Fruit fly (Drosophila melanogaster) whole organism, prepupa: ENCODE measurements around the gene Task7.

Experiments used
- CG10631 ChIP-seq: fragments of 200-800 bp; sonication (Bioruptor generic); optimal IDR thresholded peaks from 2 replicates; lab custom pipeline; 2016; ENCODE audit warnings: missing biosample characterization, missing genetic modification characterization
- CG10669 ChIP-seq: fragments of 200-800 bp; sonication (Bioruptor generic); optimal IDR thresholded peaks from 3 replicates; lab custom pipeline; 2018; ENCODE audit warnings: missing biosample characterization, mild to moderate bottlenecking, missing genetic modification characterization, moderate library complexity
- CG11294 ChIP-seq: fragments of 200-800 bp; sonication (Bioruptor generic); IDR thresholded peaks from 2 replicates; pipeline ENCODE4 v1.3.6; 2022; ENCODE audit warnings: missing biosample characterization, missing genetic modification characterization
- CG11902 ChIP-seq: fragments of 200-800 bp; sonication (Bioruptor generic); optimal IDR thresholded peaks from 3 replicates; lab custom pipeline; 2016; ENCODE audit warnings: missing biosample characterization, missing genetic modification characterization
- CG15336 ChIP-seq: fragments of 200-800 bp; sonication (Bioruptor generic); IDR thresholded peaks from 2 replicates; pipeline ENCODE4 v1.3.6; 2022; ENCODE audit warnings: missing biosample characterization, missing genetic modification characterization
- CG3032 ChIP-seq: fragments of 200-800 bp; optimal IDR thresholded peaks from 2 replicates; lab custom pipeline; 2019; ENCODE audit warnings: missing biosample characterization, mild to moderate bottlenecking, missing genetic modification characterization, moderate library complexity
- CG34406 ChIP-seq: fragments of 200-800 bp; sonication (Bioruptor generic); optimal IDR thresholded peaks from 3 replicates; lab custom pipeline; 2016; ENCODE audit warnings: missing biosample characterization, missing genetic modification characterization
- CG6163 ChIP-seq: fragments of 200-800 bp; sonication (Bioruptor generic); IDR thresholded peaks from 3 replicates; pipeline ENCODE4 v1.3.6; 2022; ENCODE audit warnings: missing biosample characterization, missing genetic modification characterization
- CG6854 ChIP-seq: fragments of 200-800 bp; sonication (Bioruptor generic); optimal IDR thresholded peaks from 2 replicates; lab custom pipeline; 2017; ENCODE audit warnings: missing biosample characterization, mild to moderate bottlenecking, missing genetic modification characterization
- CG7368 ChIP-seq: fragments of 200-800 bp; sonication (Bioruptor generic); optimal IDR thresholded peaks from 3 replicates; lab custom pipeline; 2016; ENCODE audit warnings: missing biosample characterization, missing genetic modification characterization
- CG8119 ChIP-seq: fragments of 200-800 bp; sonication (Bioruptor generic); IDR thresholded peaks from 3 replicates; pipeline ENCODE4 v1.3.6; 2022; ENCODE audit warnings: missing biosample characterization, missing genetic modification characterization
- CG9139 ChIP-seq: fragments of 200-800 bp; sonication (Bioruptor generic); optimal IDR thresholded peaks from 3 replicates; lab custom pipeline; 2017; ENCODE audit warnings: missing biosample characterization, mild to moderate bottlenecking, missing genetic modification characterization
- Eip75B ChIP-seq: fragments of 200-800 bp; sonication (Bioruptor generic); optimal IDR thresholded peaks from 3 replicates; lab custom pipeline; 2016; ENCODE audit warnings: missing biosample characterization, missing genetic modification characterization
- Eip93F ChIP-seq: fragments of 200-800 bp; sonication (Bioruptor generic); optimal IDR thresholded peaks from 2 replicates; lab custom pipeline; 2016; ENCODE audit warnings: missing biosample characterization, mild to moderate bottlenecking, missing genetic modification characterization
- Ets21C ChIP-seq: fragments of 200-800 bp; sonication (Bioruptor generic); optimal IDR thresholded peaks from 3 replicates; lab custom pipeline; 2016; ENCODE audit warnings: missing biosample characterization, missing genetic modification characterization
- Ets96B ChIP-seq: fragments of 200-800 bp; optimal IDR thresholded peaks from 2 replicates; lab custom pipeline; 2019; ENCODE audit warnings: missing biosample characterization, mild to moderate bottlenecking, missing genetic modification characterization, moderate library complexity
- Gug ChIP-seq: fragments of 200-800 bp; sonication (Bioruptor generic); IDR thresholded peaks from 2 replicates; pipeline ENCODE4 v1.3.6; 2022; ENCODE audit warnings: missing biosample characterization, missing genetic modification characterization
- Hr38 ChIP-seq: sonication (Bioruptor generic); optimal IDR thresholded peaks from 2 replicates; lab custom pipeline; 2016; ENCODE audit warnings: missing biosample characterization, missing genetic modification characterization
- Hr39 ChIP-seq: fragments of 200-800 bp; sonication (Bioruptor generic); optimal IDR thresholded peaks from 2 replicates; lab custom pipeline; 2016; ENCODE audit warnings: missing biosample characterization, missing genetic modification characterization
- Hr4 ChIP-seq: fragments of 200-800 bp; sonication (Bioruptor generic); optimal IDR thresholded peaks from 3 replicates; lab custom pipeline; 2016; ENCODE audit warnings: missing biosample characterization, missing genetic modification characterization
- Lpt ChIP-seq: fragments of 200-800 bp; sonication (Bioruptor generic); optimal IDR thresholded peaks from 3 replicates; lab custom pipeline; 2016; ENCODE audit warnings: missing biosample characterization, missing genetic modification characterization
- OdsH ChIP-seq: fragments of 200-800 bp; sonication (Bioruptor generic); optimal IDR thresholded peaks from 3 replicates; lab custom pipeline; 2016; ENCODE audit warnings: missing biosample characterization, missing genetic modification characterization
- Sox102F ChIP-seq: fragments of 200-800 bp; sonication (Bioruptor generic); optimal IDR thresholded peaks from 2 replicates; lab custom pipeline; 2016; ENCODE audit warnings: missing biosample characterization, mild to moderate bottlenecking, missing genetic modification characterization
- Sox14 ChIP-seq: fragments of 200-800 bp; sonication (Bioruptor generic); optimal IDR thresholded peaks from 3 replicates; lab custom pipeline; 2016; ENCODE audit warnings: missing biosample characterization, missing genetic modification characterization
- cyc ChIP-seq: fragments of 200-800 bp; sonication (Bioruptor generic); optimal IDR thresholded peaks from 3 replicates; lab custom pipeline; 2016; ENCODE audit warnings: missing biosample characterization, missing genetic modification characterization
- dac ChIP-seq: fragments of 200-800 bp; sonication (Bioruptor generic); optimal IDR thresholded peaks from 2 replicates; lab custom pipeline; 2017; ENCODE audit warnings: missing biosample characterization, mild to moderate bottlenecking, missing genetic modification characterization
- dsx ChIP-seq: fragments of 200-800 bp; optimal IDR thresholded peaks from 3 replicates; lab custom pipeline; 2019; ENCODE audit warnings: missing biosample characterization, mild to moderate bottlenecking, missing genetic modification characterization, moderate library complexity; ENCODE audit not compliant: poor library complexity, severe bottlenecking
- fd85E ChIP-seq: fragments of 200-800 bp; sonication (Bioruptor generic); optimal IDR thresholded peaks from 3 replicates; lab custom pipeline; 2016; ENCODE audit warnings: missing biosample characterization, missing genetic modification characterization
- fkh ChIP-seq: fragments of 200-800 bp; sonication (Bioruptor generic); optimal IDR thresholded peaks from 3 replicates; lab custom pipeline; 2017; ENCODE audit warnings: missing biosample characterization, mild to moderate bottlenecking, missing genetic modification characterization, moderate library complexity
- lz ChIP-seq: fragments of 200-800 bp; sonication (Bioruptor generic); optimal IDR thresholded peaks from 3 replicates; lab custom pipeline; 2016; ENCODE audit warnings: missing biosample characterization, missing genetic modification characterization
- net ChIP-seq: fragments of 200-800 bp; sonication (Bioruptor generic); optimal IDR thresholded peaks from 3 replicates; lab custom pipeline; 2016; ENCODE audit warnings: missing biosample characterization, missing genetic modification characterization
- pdm3 ChIP-seq: fragments of 200-800 bp; sonication (Bioruptor generic); optimal IDR thresholded peaks from 3 replicates; lab custom pipeline; 2016; ENCODE audit warnings: missing biosample characterization, missing genetic modification characterization
- spab ChIP-seq: fragments of 200-800 bp; sonication (Bioruptor generic); optimal IDR thresholded peaks from 2 replicates; lab custom pipeline; 2017; ENCODE audit warnings: missing biosample characterization, mild to moderate bottlenecking, missing genetic modification characterization, missing genetic modification reagents
- ss ChIP-seq, 2 experiments: fragments of 200-800 bp; sonication (Bioruptor generic); optimal IDR thresholded peaks; 2 replicates in 1 of 2; 3 replicates in 1 of 2; lab custom pipeline; 2017 to 2018; ENCODE audit warnings: mild to moderate bottlenecking in 2 of 2, missing biosample characterization in 2 of 2, missing genetic modification characterization in 2 of 2, moderate library complexity in 1 of 2
- vri ChIP-seq: fragments of 200-800 bp; sonication (Bioruptor generic); optimal IDR thresholded peaks from 3 replicates; lab custom pipeline; 2016; ENCODE audit warnings: missing biosample characterization, mild to moderate bottlenecking, missing genetic modification characterization

The Task7 gene

dm6 chr3R:9417577-9418334 lies 5.7 kb upstream of the Task7 start, which contains the start of gene ps (continued):
- no peak for TF ChIP-seq Lpt (GFP tag; lab: Kevin White, UChicago)
- no peak for TF ChIP-seq pdm3
- TF ChIP-seq dsx (GFP tag; lab: Kevin White, UChicago) = no peak
- TF ChIP-seq CG7368 (GFP tag; lab: Kevin White, UChicago) = no peak
- TF ChIP-seq CG9139 (GFP tag; lab: Kevin White, UChicago) = peak; percentile 16
- no peak for TF ChIP-seq dac
- no peak for TF ChIP-seq Eip75B
- no peak for TF ChIP-seq lz (GFP tag; lab: Kevin White, UChicago)
- TF ChIP-seq Hr38 (GFP tag; lab: Kevin White, UChicago) = no peak
- TF ChIP-seq Sox14 = peak; percentile 54
- no peak for TF ChIP-seq net (GFP tag; lab: Kevin White, UChicago)
- no peak for TF ChIP-seq Ets21C (GFP tag; lab: Kevin White, UChicago)
- TF ChIP-seq CG11902 (GFP tag; lab: Kevin White, UChicago) = no peak
- no peak for TF ChIP-seq Gug (GFP tag; lab: Robert Waterston, UW)
- TF ChIP-seq, all 60 proteins: peak for 12

dm6 chr3R:9416951-9417350 lies 4.9 kb upstream of the Task7 start:
- TF ChIP-seq CG6163 (GFP tag; lab: Robert Waterston, UW) = no peak
- TF ChIP-seq CG11902 (GFP tag; lab: Kevin White, UChicago) = no peak
- no peak for TF ChIP-seq CG34406 (GFP tag; lab: Kevin White, UChicago)
- no peak for TF ChIP-seq cyc
- no peak for TF ChIP-seq CG6854 (GFP tag; lab: Kevin White, UChicago)
- TF ChIP-seq lz (GFP tag; lab: Kevin White, UChicago) = no peak
- no peak for TF ChIP-seq CG8119
- TF ChIP-seq Eip93F = no peak
- no peak for TF ChIP-seq fd85E
- TF ChIP-seq ss (GFP tag; optimal IDR thresholded peaks at IDR 0.05; lab: Kevin White, UChicago) = no peak
- TF ChIP-seq Hr4 = no peak
- no peak for TF ChIP-seq vri (GFP tag; lab: Kevin White, UChicago)
- no peak for TF ChIP-seq CG7368 (GFP tag; lab: Kevin White, UChicago)
- no peak for TF ChIP-seq Lpt (GFP tag; lab: Kevin White, UChicago)
- TF ChIP-seq Hr39 = no peak
- TF ChIP-seq CG10669 = no peak
- no peak for TF ChIP-seq Ets96B (tag; lab: Kevin White, UChicago)
- no peak for TF ChIP-seq OdsH (GFP tag; lab: Kevin White, UChicago)
- TF ChIP-seq fkh (GFP tag; lab: Kevin White, UChicago) = no peak
- no peak for TF ChIP-seq CG11294 (GFP tag; lab: Robert Waterston, UW)

- no peak for TF ChIP-seq Sox102F
Observed at dm6 chr3R:9410182-9410581, 1.9 kb downstream of the Task7 start, which contains the start of gene betaTub85D. TSS of gene betaTub85D (minus strand) at chr3R:9410282.

dm6 chr3R:9408069-9408468 lies 4.0 kb downstream of the Task7 start, which contains the start of gene CG44261:
TSS of gene CG44261 (minus strand) at chr3R:9408169.
- no peak for TF ChIP-seq spab (GFP tag; lab: Kevin White, UChicago)
- no peak for TF ChIP-seq CG15336 (GFP tag; lab: Robert Waterston, UW)
- TF ChIP-seq CG3032 (tag; lab: Kevin White, UChicago) = no peak
- no peak for TF ChIP-seq CG10631 (GFP tag; lab: Kevin White, UChicago)
- TF ChIP-seq, all 60 proteins: peak for 0
